In the genomic region with DNA sequence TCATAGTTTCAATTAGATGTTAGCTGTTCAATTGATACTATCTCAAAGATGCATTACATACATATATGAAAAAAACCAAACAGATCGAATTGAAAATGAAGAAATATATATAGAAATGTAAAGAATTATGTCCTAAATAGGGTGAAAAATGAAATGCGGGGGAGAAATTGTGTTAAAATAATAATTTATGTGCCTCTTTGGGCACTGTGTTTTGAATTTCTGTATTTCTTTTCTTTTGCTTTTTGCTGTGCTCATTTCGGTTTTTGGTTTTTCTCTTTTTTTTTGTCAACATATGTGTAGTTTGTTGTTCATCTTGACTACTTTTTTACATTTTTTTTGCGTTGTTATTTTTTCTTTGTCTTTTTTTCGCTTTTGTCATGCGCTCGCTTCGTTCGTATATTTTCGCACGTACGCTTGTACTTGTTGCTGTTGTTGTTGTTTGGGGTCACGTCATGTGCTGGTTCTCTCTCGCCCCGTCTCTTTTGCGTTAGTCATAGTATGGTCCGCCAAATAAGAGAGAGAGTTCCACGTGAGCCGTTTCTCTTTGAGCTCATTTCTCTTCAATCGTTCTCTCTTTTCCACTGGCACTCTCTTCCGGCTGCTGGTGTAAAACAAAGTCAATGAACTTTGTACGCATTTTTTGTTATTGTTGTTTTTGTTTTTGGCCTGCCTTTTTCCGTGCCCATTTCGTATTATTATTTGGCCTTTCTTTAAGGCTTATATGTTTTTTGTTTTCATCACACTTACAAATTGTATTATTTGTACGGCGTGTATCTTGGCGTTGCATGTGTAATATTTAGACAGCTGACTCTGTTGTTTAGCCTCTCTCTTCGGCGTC, we compare ENCODE assay signal across 6 fruit fly cellular contexts.
TF ChIP-seq lines count a peak whose summit lies in the region.

No protein-coding gene starts in this region.

- TF ChIP-seq CTCF in whole organism, embryonic (GFP tag; optimal IDR thresholded peaks at IDR 0.05; lab: Kevin White, UChicago): no peak

TF ChIP-seq in whole organism, 6 proteins besides CTCF, POLR2A, EP300 and RAD21:
- no peak for TF ChIP-seq psq (optimal IDR thresholded peaks at IDR 0.05; lab: Kevin White, UChicago)
- no peak for TF ChIP-seq usp (GFP tag; optimal IDR thresholded peaks at IDR 0.05; lab: Kevin White, UChicago)
- no peak for TF ChIP-seq CG8478 (optimal IDR thresholded peaks at IDR 0.05; lab: Kevin White, UChicago)
- no peak for TF ChIP-seq pan (optimal IDR thresholded peaks at IDR 0.05; lab: Kevin White, UChicago)
- TF ChIP-seq EcR (GFP tag; optimal IDR thresholded peaks at IDR 0.05; lab: Kevin White, UChicago): peak; percentile 70 to 88
- no peak for TF ChIP-seq Dll (optimal IDR thresholded peaks at IDR 0.05; lab: Kevin White, UChicago)
TF ChIP-seq in whole organism: peak in this region for 1.

TF ChIP-seq in whole organism, adult, 20 proteins besides CTCF, POLR2A, EP300 and RAD21 (continues in another document):
- peak; percentile 93 for TF ChIP-seq CG11617 (GFP tag; optimal IDR thresholded peaks at IDR 0.05; lab: Kevin White, UChicago)
- peak; percentile 90 for TF ChIP-seq kay (GFP tag; lab: Kevin White, UChicago; ENCODE audit: borderline replicate concordance)
- peak; percentile 77 for TF ChIP-seq CG7101 (tag; optimal IDR thresholded peaks at IDR 0.05; lab: Kevin White, UChicago)
- TF ChIP-seq Clk (GFP tag; optimal IDR thresholded peaks at IDR 0.05; lab: Kevin White, UChicago): no peak
- TF ChIP-seq CG1620 (GFP tag; optimal IDR thresholded peaks at IDR 0.05; lab: Kevin White, UChicago): no peak
- no peak for TF ChIP-seq CG5204 (GFP tag; optimal IDR thresholded peaks at IDR 0.05; lab: Kevin White, UChicago)
- TF ChIP-seq pad (GFP tag; optimal IDR thresholded peaks at IDR 0.05; lab: Kevin White, UChicago): peak; percentile 29
- TF ChIP-seq Hr96 (GFP tag; optimal IDR thresholded peaks at IDR 0.05; lab: Kevin White, UChicago): no peak
- peak; percentile 94 for TF ChIP-seq Mnt (GFP tag; optimal IDR thresholded peaks at IDR 0.05; lab: Kevin White, UChicago)
- peak; percentile 43 for TF ChIP-seq CG12768 (GFP tag; optimal IDR thresholded peaks at IDR 0.05; lab: Kevin White, UChicago)
- TF ChIP-seq CG7045 (GFP tag; optimal IDR thresholded peaks at IDR 0.05; lab: Kevin White, UChicago): peak; percentile 6
- no peak for TF ChIP-seq CG14711 (tag; optimal IDR thresholded peaks at IDR 0.05; lab: Kevin White, UChicago)
- no peak for TF ChIP-seq cnc (optimal IDR thresholded peaks at IDR 0.05; lab: Kevin White, UChicago)
- peak; percentile 67 for TF ChIP-seq Crg-1 (GFP tag; optimal IDR thresholded peaks at IDR 0.05; lab: Kevin White, UChicago)
- peak; percentile 58 for TF ChIP-seq CG33017 (tag; optimal IDR thresholded peaks at IDR 0.05; lab: Kevin White, UChicago)

TF ChIP-seq in whole organism, embryonic, 481 proteins besides CTCF, POLR2A, EP300 and RAD21 (continues in another document):
- TF ChIP-seq YL-1 (GFP tag; optimal IDR thresholded peaks at IDR 0.05; lab: Kevin White, UChicago) (no peak), Deaf1 (tag; optimal IDR thresholded peaks at IDR 0.05; lab: Kevin White, UChicago) (no peak), emc (GFP tag; optimal IDR thresholded peaks at IDR 0.05; lab: Kevin White, UChicago) (no peak), slbo (GFP tag; IDR thresholded peaks at IDR 0.05; lab: Robert Waterston, UW) (peak; percentile 34; the same call in 1 of the 2 replicates), yki (optimal IDR thresholded peaks at IDR 0.05; lab: Kevin White, UChicago) (peak; percentile 86), cad (GFP tag; optimal IDR thresholded peaks at IDR 0.05; lab: Kevin White, UChicago) (no peak), CG2199 (GFP tag; IDR thresholded peaks at IDR 0.05; lab: Robert Waterston, UW) (no peak), CG3163 (GFP tag; optimal IDR thresholded peaks at IDR 0.05; lab: Kevin White, UChicago) (peak; percentile 99), Hmx (GFP tag; optimal IDR thresholded peaks at IDR 0.05; lab: Kevin White, UChicago) (no peak), Drgx (GFP tag; IDR thresholded peaks at IDR 0.05; lab: Robert Waterston, UW) (peak; percentile 90), hkb (optimal IDR thresholded peaks at IDR 0.05; lab: Kevin White, UChicago) (no peak), hkb (GFP tag; IDR thresholded peaks at IDR 0.05; lab: Robert Waterston, UW) (peak; percentile 17; the same call in 1 of the 2 replicates), CG9437 (GFP tag; optimal IDR thresholded peaks at IDR 0.05; lab: Kevin White, UChicago) (peak; percentile 8), lilli (GFP tag; optimal IDR thresholded peaks at IDR 0.05; lab: Kevin White, UChicago) (peak; percentile 33), Sox102F (GFP tag; optimal IDR thresholded peaks at IDR 0.05; lab: Kevin White, UChicago) (peak; percentile 18)

TF ChIP-seq in whole organism, prepupa, 60 proteins besides CTCF, POLR2A, EP300 and RAD21 (continues in another document):
- TF ChIP-seq eg (GFP tag; IDR thresholded peaks at IDR 0.05; lab: Robert Waterston, UW) (peak; percentile 93), CG8119 (GFP tag; IDR thresholded peaks at IDR 0.05; lab: Robert Waterston, UW) (peak; percentile 94), CG15336 (GFP tag; IDR thresholded peaks at IDR 0.05; lab: Robert Waterston, UW) (peak; percentile 89), CG1621 (tag; optimal IDR thresholded peaks at IDR 0.05; lab: Kevin White, UChicago) (peak; percentile 76), Ets21C (GFP tag; optimal IDR thresholded peaks at IDR 0.05; lab: Kevin White, UChicago) (peak; percentile 67), fd59A (GFP tag; optimal IDR thresholded peaks at IDR 0.05; lab: Kevin White, UChicago) (peak; percentile 79), Sox15 (GFP tag; optimal IDR thresholded peaks at IDR 0.05; lab: Kevin White, UChicago) (peak; percentile 78), CG3919 (GFP tag; optimal IDR thresholded peaks at IDR 0.05; lab: Kevin White, UChicago) (peak; percentile 32), cyc (GFP tag; optimal IDR thresholded peaks at IDR 0.05; lab: Kevin White, UChicago) (peak; percentile 15), CG3032 (tag; optimal IDR thresholded peaks at IDR 0.05; lab: Kevin White, UChicago) (peak; percentile 81), lz (GFP tag; optimal IDR thresholded peaks at IDR 0.05; lab: Kevin White, UChicago) (peak; percentile 82), CG6854 (GFP tag; optimal IDR thresholded peaks at IDR 0.05; lab: Kevin White, UChicago) (peak; percentile 62), CG6276 (GFP tag; optimal IDR thresholded peaks at IDR 0.05; lab: Kevin White, UChicago) (peak; percentile 89), Sox14 (GFP tag; optimal IDR thresholded peaks at IDR 0.05; lab: Kevin White, UChicago) (peak; percentile 85), CG6163 (GFP tag; IDR thresholded peaks at IDR 0.05; lab: Robert Waterston, UW) (peak; percentile 93), CG32006 (GFP tag; optimal IDR thresholded peaks at IDR 0.05; lab: Kevin White, UChicago) (peak; percentile 97)

TF ChIP-seq in whole organism, pupa, 21 proteins besides CTCF, POLR2A, EP300 and RAD21 (continues in another document):
- TF ChIP-seq CG9948 (tag; optimal IDR thresholded peaks at IDR 0.05; lab: Kevin White, UChicago) (peak; percentile 85), fd96Ca (GFP tag; IDR thresholded peaks at IDR 0.05; lab: Robert Waterston, UW) (no peak; the same call in 2 of the 3 replicates), Ets98B (GFP tag; IDR thresholded peaks at IDR 0.05; lab: Robert Waterston, UW) (peak; percentile 82), rn (GFP tag; IDR thresholded peaks at IDR 0.05; lab: Robert Waterston, UW) (peak; percentile 62), Snoo (tag; optimal IDR thresholded peaks at IDR 0.05; lab: Kevin White, UChicago) (peak; percentile 81), Pif1B (GFP tag; optimal IDR thresholded peaks at IDR 0.05; lab: Kevin White, UChicago) (peak; percentile 65), EcR (GFP tag; optimal IDR thresholded peaks at IDR 0.05; lab: Kevin White, UChicago) (peak; percentile 98), CG13204 (GFP tag; optimal IDR thresholded peaks at IDR 0.05; lab: Kevin White, UChicago) (peak; percentile 90), D1 (tag; optimal IDR thresholded peaks at IDR 0.05; lab: Kevin White, UChicago) (no peak), gl (tag; optimal IDR thresholded peaks at IDR 0.05; lab: Kevin White, UChicago) (peak; percentile 93), CG32121 (GFP tag; IDR thresholded peaks at IDR 0.05; lab: Robert Waterston, UW) (peak; percentile 87), CG10348 (GFP tag; IDR thresholded peaks at IDR 0.05; lab: Robert Waterston, UW) (peak; percentile 72), CG17806 (tag; optimal IDR thresholded peaks at IDR 0.05; lab: Kevin White, UChicago) (peak; percentile 48), CG14655 (GFP tag; optimal IDR thresholded peaks at IDR 0.05; lab: Kevin White, UChicago) (peak; percentile 66), CG4496 (GFP tag; IDR thresholded peaks at IDR 0.05; lab: Robert Waterston, UW) (peak; percentile 88), Pif1A (GFP tag; optimal IDR thresholded peaks at IDR 0.05; lab: Kevin White, UChicago) (peak; percentile 78), CG12605 (GFP tag; IDR thresholded peaks at IDR 0.05; lab: Robert Waterston, UW) (peak; percentile 96)

TF ChIP-seq in whole organism, wandering third instar larva, 38 proteins besides CTCF, POLR2A, EP300 and RAD21 (continues in another document):
- TF ChIP-seq N (GFP tag; optimal IDR thresholded peaks at IDR 0.05; lab: Kevin White, UChicago) (no peak), Abd-B (GFP tag; optimal IDR thresholded peaks at IDR 0.05; lab: Kevin White, UChicago) (no peak), brk (GFP tag; optimal IDR thresholded peaks at IDR 0.05; lab: Kevin White, UChicago) (peak; percentile 29), Dif (GFP tag; optimal IDR thresholded peaks at IDR 0.05; lab: Kevin White, UChicago; ENCODE audit: partially characterized antibody) (peak; percentile 86), OdsH (GFP tag; optimal IDR thresholded peaks at IDR 0.05; lab: Kevin White, UChicago) (peak; percentile 77), Hnf4 (GFP tag; optimal IDR thresholded peaks at IDR 0.05; lab: Kevin White, UChicago) (peak; percentile 64), Hr83 (GFP tag; optimal IDR thresholded peaks at IDR 0.05; lab: Kevin White, UChicago; ENCODE audit: poor library complexity, severe bottlenecking) (peak; percentile 35), jim (GFP tag; optimal IDR thresholded peaks at IDR 0.05; lab: Kevin White, UChicago) (no peak), Myc (optimal IDR thresholded peaks at IDR 0.05; lab: Kevin White, UChicago) (no peak), usp (GFP tag; optimal IDR thresholded peaks at IDR 0.05; lab: Kevin White, UChicago) (no peak), ey (GFP tag; optimal IDR thresholded peaks at IDR 0.05; lab: Kevin White, UChicago) (peak; percentile 70), tai (GFP tag; optimal IDR thresholded peaks at IDR 0.05; lab: Kevin White, UChicago) (no peak), sage (GFP tag; optimal IDR thresholded peaks at IDR 0.05; lab: Kevin White, UChicago) (peak; percentile 37), h (GFP tag; optimal IDR thresholded peaks at IDR 0.05; lab: Kevin White, UChicago) (peak; percentile 53), fru (GFP tag; optimal IDR thresholded peaks at IDR 0.05; lab: Kevin White, UChicago) (peak; percentile 76), foxo (GFP tag; optimal IDR thresholded peaks at IDR 0.05; lab: Kevin White, UChicago) (peak in 1 of 2 experiments; percentile 86), dl (GFP tag; optimal IDR thresholded peaks at IDR 0.05; lab: Kevin White, UChicago; ENCODE audit: insufficient read depth in 1 of 2, partially characterized antibody in 2 of 2) (peak; percentile 46 to 86), dmrt93B (GFP tag; optimal IDR thresholded peaks at IDR 0.05; lab: Kevin White, UChicago) (no peak)
